Worm (Caenorhabditis elegans) whole organism, L1 larva: Measurements from ENCODE around the gene nep-4.

Experiments used
- C04F5.9 ChIP-seq: sonication (generic microtip); optimal IDR thresholded peaks from 2 replicates; lab custom pipeline; 2016; ENCODE audit warnings: missing genetic modification characterization, missing compliant biosample characterization
- C16A3.4 ChIP-seq: fragments of 150-350 bp; optimal IDR thresholded peaks from 2 replicates; lab custom pipeline; 2014; ENCODE audit warnings: missing biosample characterization, missing genetic modification characterization
- Y116A8C.19 ChIP-seq: sonication (generic microtip); optimal IDR thresholded peaks from 2 replicates; lab custom pipeline; 2016; ENCODE audit warnings: missing compliant biosample characterization, missing genetic modification characterization, borderline replicate concordance
- aha-1 ChIP-seq: fragments of 150-350 bp; optimal IDR thresholded peaks from 2 replicates; lab custom pipeline; 2014; ENCODE audit warnings: missing biosample characterization, missing genetic modification characterization
- aly-2 ChIP-seq: fragments of 150-350 bp; optimal IDR thresholded peaks from 2 replicates; lab custom pipeline; 2014; ENCODE audit warnings: missing biosample characterization, missing genetic modification characterization
- ama-1 ChIP-seq: fragments of 150-350 bp; optimal IDR thresholded peaks from 2 replicates; lab custom pipeline; 2014
- blmp-1 ChIP-seq: fragments of 150-350 bp; optimal IDR thresholded peaks from 2 replicates; lab custom pipeline; 2014; ENCODE audit warnings: missing biosample characterization, missing genetic modification characterization
- ceh-63 ChIP-seq: fragments of 200-800 bp; sonication (Bioruptor generic); optimal IDR thresholded peaks from 2 replicates; lab custom pipeline; 2018; ENCODE audit warnings: mild to moderate bottlenecking, missing genetic modification characterization, missing compliant biosample characterization
- ceh-8 ChIP-seq: fragments of 200-800 bp; sonication (Bioruptor generic); optimal IDR thresholded peaks from 2 replicates; lab custom pipeline; 2018; ENCODE audit warnings: mild to moderate bottlenecking, missing genetic modification characterization, moderate library complexity, missing compliant biosample characterization
- ces-1 ChIP-seq: fragments of 150-350 bp; optimal IDR thresholded peaks from 2 replicates; lab custom pipeline; 2014; ENCODE audit warnings: missing biosample characterization, missing genetic modification reagents, missing genetic modification characterization
- dsc-1 ChIP-seq: sonication (generic microtip); optimal IDR thresholded peaks from 2 replicates; lab custom pipeline; 2016; ENCODE audit warnings: mild to moderate bottlenecking, missing genetic modification characterization, missing compliant biosample characterization
- efl-1 ChIP-seq, 4 experiments: fragments of 150-350 bp; optimal IDR thresholded peaks in 3 of 4; peaks in 1 of 4; 1 replicate in 1 of 4; 2 replicates in 3 of 4; lab custom pipeline; 2014; ENCODE audit warnings: missing biosample characterization in 2 of 4, missing genetic modification characterization in 2 of 4, missing genetic modification reagents in 2 of 4
- egl-27 ChIP-seq, 2 experiments: fragments of 150-350 bp in 1 of 2; sonication (generic microtip); optimal IDR thresholded peaks; 3 replicates each; lab custom pipeline; 2017 to 2018; ENCODE audit warnings: missing biosample characterization in 2 of 2, missing genetic modification characterization in 2 of 2, missing genetic modification reagents in 2 of 2
- ets-5 ChIP-seq: fragments of 200-800 bp; sonication (Bioruptor generic); IDR thresholded peaks from 2 replicates; pipeline ENCODE4 v1.3.6; 2022; ENCODE audit warnings: missing genetic modification characterization, missing compliant biosample characterization
- fkh-10 ChIP-seq: sonication (generic microtip); optimal IDR thresholded peaks from 2 replicates; lab custom pipeline; 2017; ENCODE audit warnings: missing biosample characterization, missing genetic modification reagents, missing genetic modification characterization
- fkh-4 ChIP-seq: sonication (generic microtip); optimal IDR thresholded peaks from 2 replicates; lab custom pipeline; 2016; ENCODE audit warnings: missing compliant biosample characterization, missing genetic modification characterization, borderline replicate concordance
- fkh-8 ChIP-seq: sonication (generic microtip); optimal IDR thresholded peaks from 2 replicates; lab custom pipeline; 2016; ENCODE audit warnings: mild to moderate bottlenecking, missing genetic modification characterization, missing compliant biosample characterization
- grh-1 ChIP-seq: fragments of 200-800 bp; sonication (Bioruptor generic); IDR thresholded peaks from 2 replicates; pipeline ENCODE4 v1.3.6; 2022; ENCODE audit warnings: missing genetic modification reagents, missing genetic modification characterization, missing compliant biosample characterization
- hlh-17 ChIP-seq: fragments of 200-800 bp; sonication (Bioruptor generic); optimal IDR thresholded peaks from 2 replicates; lab custom pipeline; 2018; ENCODE audit warnings: missing genetic modification characterization, mild to moderate bottlenecking, missing compliant biosample characterization, moderate library complexity, borderline replicate concordance
- hlh-4 ChIP-seq: sonication (generic microtip); optimal IDR thresholded peaks from 2 replicates; lab custom pipeline; 2016; ENCODE audit warnings: mild to moderate bottlenecking, missing genetic modification characterization, missing compliant biosample characterization
- hpl-2 ChIP-seq: fragments of 150-350 bp; optimal IDR thresholded peaks from 2 replicates; lab custom pipeline; 2014; ENCODE audit warnings: missing biosample characterization, missing genetic modification reagents, missing genetic modification characterization
- jun-1 ChIP-seq: fragments of 150-350 bp; optimal IDR thresholded peaks from 2 replicates; lab custom pipeline; 2014; ENCODE audit warnings: missing biosample characterization, missing genetic modification reagents, missing genetic modification characterization
- lin-13 ChIP-seq: fragments of 150-350 bp; optimal IDR thresholded peaks from 2 replicates; lab custom pipeline; 2014; ENCODE audit warnings: missing biosample characterization, missing genetic modification reagents, missing genetic modification characterization
- lin-14 ChIP-seq: fragments of 200-800 bp; sonication (Bioruptor generic); optimal IDR thresholded peaks from 2 replicates; lab custom pipeline; 2018; ENCODE audit warnings: mild to moderate bottlenecking, missing genetic modification characterization, moderate library complexity, missing compliant biosample characterization
- lin-15B ChIP-seq: fragments of 150-350 bp; sonication (generic microtip); optimal IDR thresholded peaks from 3 replicates; lab custom pipeline; 2014; ENCODE audit warnings: missing biosample characterization, missing genetic modification characterization
- lin-35 ChIP-seq, 2 experiments: fragments of 150-350 bp; optimal IDR thresholded peaks; 2 replicates each; lab custom pipeline; 2014; ENCODE audit warnings: missing biosample characterization in 2 of 2, missing genetic modification characterization in 2 of 2, missing genetic modification reagents in 2 of 2
- mdl-1 ChIP-seq, 2 experiments: fragments of 150-350 bp; optimal IDR thresholded peaks; 2 replicates each; lab custom pipeline; 2014 to 2017; ENCODE audit warnings: missing biosample characterization in 2 of 2, missing genetic modification characterization in 2 of 2, inconsistent platforms in 1 of 2
- mep-1 ChIP-seq: fragments of 150-350 bp; optimal IDR thresholded peaks from 2 replicates; lab custom pipeline; 2014; ENCODE audit warnings: missing biosample characterization, missing genetic modification characterization
- nhr-11 ChIP-seq: fragments of 150-350 bp; optimal IDR thresholded peaks from 2 replicates; lab custom pipeline; 2014; ENCODE audit warnings: missing biosample characterization, missing genetic modification characterization
- nhr-12 ChIP-seq: sonication (generic microtip); optimal IDR thresholded peaks from 2 replicates; lab custom pipeline; 2017; ENCODE audit warnings: missing biosample characterization, missing genetic modification characterization
- nhr-19 ChIP-seq: fragments of 200-800 bp; sonication (Bioruptor generic); conservative IDR thresholded peaks from 2 replicates; pipeline ENCODE4 v1.3.6; 2022; ENCODE audit warnings: missing genetic modification characterization, missing compliant biosample characterization
- nhr-20 ChIP-seq: sonication (generic microtip); optimal IDR thresholded peaks from 2 replicates; lab custom pipeline; 2016; ENCODE audit warnings: mild to moderate bottlenecking, missing genetic modification characterization, missing compliant biosample characterization
- nhr-237 ChIP-seq: fragments of 150-350 bp; optimal IDR thresholded peaks from 2 replicates; lab custom pipeline; 2014; ENCODE audit warnings: missing biosample characterization, missing genetic modification characterization
- nhr-47 ChIP-seq: sonication (generic microtip); optimal IDR thresholded peaks from 2 replicates; lab custom pipeline; 2016; ENCODE audit warnings: mild to moderate bottlenecking, missing genetic modification characterization, moderate library complexity, missing compliant biosample characterization
- nhr-71 ChIP-seq: sonication (generic microtip); optimal IDR thresholded peaks from 2 replicates; lab custom pipeline; 2016; ENCODE audit warnings: mild to moderate bottlenecking, missing genetic modification characterization, moderate library complexity, missing compliant biosample characterization
- nhr-76 ChIP-seq: sonication (generic microtip); optimal IDR thresholded peaks from 2 replicates; lab custom pipeline; 2017; ENCODE audit warnings: missing biosample characterization, missing genetic modification characterization
- nhr-84 ChIP-seq: sonication (generic microtip); optimal IDR thresholded peaks from 2 replicates; lab custom pipeline; 2017; ENCODE audit warnings: missing biosample characterization, missing genetic modification characterization
- nhr-85 ChIP-seq: sonication (generic microtip); peaks from one replicate; lab custom pipeline; 2016; ENCODE audit warnings: missing genetic modification characterization, inconsistent platforms, missing compliant biosample characterization
- pag-3 ChIP-seq: sonication (generic microtip); optimal IDR thresholded peaks from 2 replicates; lab custom pipeline; 2017; ENCODE audit warnings: missing genetic modification characterization, mild to moderate bottlenecking, missing compliant biosample characterization, antibody characterized with exemption, borderline replicate concordance; ENCODE audit not compliant: insufficient read depth
- pax-3 ChIP-seq: fragments of 200-800 bp; sonication (Bioruptor generic); optimal IDR thresholded peaks from 2 replicates; lab custom pipeline; 2018; ENCODE audit warnings: mild to moderate bottlenecking, missing genetic modification characterization, moderate library complexity, missing compliant biosample characterization
- pqm-1 ChIP-seq: sonication (generic microtip); optimal IDR thresholded peaks from 3 replicates; lab custom pipeline; 2017; ENCODE audit warnings: missing biosample characterization, missing genetic modification characterization
- skn-1 ChIP-seq: fragments of 150-350 bp; optimal IDR thresholded peaks from 2 replicates; lab custom pipeline; 2014; ENCODE audit warnings: missing biosample characterization, missing genetic modification characterization
- sox-4 ChIP-seq: sonication (generic microtip); optimal IDR thresholded peaks from 2 replicates; lab custom pipeline; 2016; ENCODE audit warnings: missing genetic modification characterization, missing compliant biosample characterization
- sptf-1 ChIP-seq: fragments of 150-350 bp; optimal IDR thresholded peaks from 2 replicates; lab custom pipeline; 2014; ENCODE audit warnings: missing biosample characterization, missing genetic modification characterization
- sup-37 ChIP-seq: fragments of 200-800 bp; sonication (Bioruptor generic); optimal IDR thresholded peaks from 2 replicates; lab custom pipeline; 2018; ENCODE audit warnings: mild to moderate bottlenecking, missing genetic modification characterization, missing compliant biosample characterization
- swsn-7 ChIP-seq: sonication (generic microtip); optimal IDR thresholded peaks from 2 replicates; lab custom pipeline; 2016; ENCODE audit warnings: missing genetic modification characterization, missing compliant biosample characterization
- tlp-1 ChIP-seq: fragments of 150-350 bp; optimal IDR thresholded peaks from 2 replicates; lab custom pipeline; 2014; ENCODE audit warnings: missing biosample characterization, missing genetic modification characterization
- unc-130 ChIP-seq: fragments of 150-350 bp; optimal IDR thresholded peaks from 2 replicates; lab custom pipeline; 2017; ENCODE audit warnings: missing biosample characterization, missing genetic modification characterization, inconsistent platforms
- unc-62 ChIP-seq: fragments of 150-350 bp; optimal IDR thresholded peaks from 2 replicates; lab custom pipeline; 2014; ENCODE audit warnings: missing biosample characterization, missing genetic modification reagents, missing genetic modification characterization
- unc-86 ChIP-seq: sonication (generic microtip); optimal IDR thresholded peaks from 2 replicates; lab custom pipeline; 2016; ENCODE audit warnings: missing genetic modification characterization, missing compliant biosample characterization
- unc-98 ChIP-seq: fragments of 200-800 bp; sonication (Bioruptor generic); IDR thresholded peaks from 2 replicates; pipeline ENCODE4 v1.3.6; 2022; ENCODE audit warnings: missing genetic modification characterization, missing compliant biosample characterization
- vab-15 ChIP-seq: sonication (generic microtip); optimal IDR thresholded peaks from 2 replicates; lab custom pipeline; 2017; ENCODE audit warnings: missing genotype, mild to moderate bottlenecking, missing genetic modification characterization, missing compliant biosample characterization
- zag-1 ChIP-seq: fragments of 150-350 bp; optimal IDR thresholded peaks from 2 replicates; lab custom pipeline; 2014; ENCODE audit warnings: missing biosample characterization, missing genetic modification characterization
- ztf-4 ChIP-seq: fragments of 150-350 bp; optimal IDR thresholded peaks from 2 replicates; lab custom pipeline; 2014; ENCODE audit warnings: missing biosample characterization, missing genetic modification characterization

nep-4 gene

DNA sequence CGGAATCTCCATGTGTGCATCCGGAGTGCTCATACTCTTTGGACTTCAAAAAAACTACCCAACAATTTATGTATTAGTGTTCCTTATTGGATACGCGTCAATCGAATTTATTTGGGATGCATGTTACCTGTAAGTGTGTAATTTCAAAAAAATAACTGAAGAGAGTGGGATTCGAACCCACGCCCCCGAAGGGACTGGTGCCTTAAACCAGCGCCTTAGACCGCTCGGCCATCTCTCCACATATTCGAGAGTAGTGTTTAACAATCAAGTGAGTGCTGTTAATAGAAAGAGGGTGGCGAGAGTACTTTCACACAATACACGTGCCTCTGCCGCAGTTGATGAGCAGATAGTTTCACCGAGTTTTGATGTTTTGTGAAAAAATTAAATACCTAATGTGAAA is 39.7 kb upstream of the nep-4 start:
- TF ChIP-seq hpl-2 (GFP tag; lab: Kevin White, UChicago) (peak; percentile 48), tlp-1 (no peak), nhr-12 (no peak), unc-98 (GFP tag; lab: Robert Waterston, UW) (no peak), pag-3 (tag; lab: Kevin White, UChicago) (no peak), fkh-4 (no peak), skn-1 (tag; lab: Kevin White, UChicago) (peak; percentile 26), ets-5 (GFP tag; lab: Robert Waterston, UW) (no peak), C16A3.4 (tag; lab: Kevin White, UChicago) (peak; percentile 68), lin-15B (tag; lab: Kevin White, UChicago) (no peak), nhr-47 (tag; lab: Kevin White, UChicago) (peak; percentile 71), hlh-17 (GFP tag; lab: Kevin White, UChicago) (no peak), grh-1 (GFP tag; lab: Robert Waterston, UW) (no peak), aly-2 (tag; lab: Kevin White, UChicago) (no peak), Y116A8C.19 (no peak), fkh-8 (peak; percentile 30), nhr-11 (tag; lab: Kevin White, UChicago) (no peak), ztf-4 (tag; lab: Kevin White, UChicago) (no peak), aha-1 (no peak), egl-27 (tag; optimal IDR thresholded peaks at IDR 0.05; lab: Kevin White, UChicago) (no peak), unc-86 (tag; lab: Kevin White, UChicago) (no peak), C04F5.9 (tag; lab: Kevin White, UChicago) (no peak), ceh-63 (GFP tag; lab: Kevin White, UChicago) (no peak), sptf-1 (tag; lab: Kevin White, UChicago) (no peak), zag-1 (tag; lab: Kevin White, UChicago) (no peak), fkh-10 (no peak), pqm-1 (tag; lab: Kevin White, UChicago) (no peak), nhr-84 (tag; lab: Kevin White, UChicago) (no peak), hlh-4 (tag; lab: Kevin White, UChicago) (no peak), nhr-71 (tag; lab: Kevin White, UChicago) (peak; percentile 77), ama-1 (lab: Kevin White, UChicago) (no peak), nhr-19 (peak; percentile 65), lin-14 (GFP tag; lab: Kevin White, UChicago) (peak; percentile 65), nhr-20 (tag; lab: Kevin White, UChicago) (peak; percentile 62), ceh-8 (no peak), pax-3 (tag; lab: Kevin White, UChicago) (no peak), blmp-1 (peak; percentile 9), sup-37 (no peak), dsc-1 (tag; lab: Kevin White, UChicago) (peak; percentile 68), unc-62 (no peak), lin-35 (GFP tag; optimal IDR thresholded peaks at IDR 0.05; lab: Kevin White, UChicago) (peak in 1 of 2 experiments; percentile 73), nhr-237 (tag; lab: Kevin White, UChicago) (no peak), lin-13 (GFP tag; lab: Kevin White, UChicago) (peak; percentile 53), jun-1 (tag; lab: Kevin White, UChicago) (no peak), sox-4 (tag; lab: Kevin White, UChicago) (no peak), nhr-76 (tag; lab: Kevin White, UChicago) (no peak), nhr-85 (tag; lab: Kevin White, UChicago) (peak; percentile 72), mep-1 (tag; lab: Kevin White, UChicago) (peak; percentile 31), ces-1 (no peak), unc-130 (tag; lab: Kevin White, UChicago) (peak; percentile 15), swsn-7 (peak; percentile 51), mdl-1 (tag; optimal IDR thresholded peaks at IDR 0.05; lab: Kevin White, UChicago) (peak in 1 of 2 experiments; percentile 76), vab-15 (tag; lab: Kevin White, UChicago) (no peak), efl-1 (optimal IDR thresholded peaks at IDR 0.05; lab: Kevin White, UChicago) (peak; percentile 5 to 20), efl-1 (GFP tag; optimal IDR thresholded peaks at IDR 0.05 in 1 of 2; lab: Kevin White, UChicago) (peak in 1 of 2 experiments; percentile 90)
